Worm (Caenorhabditis elegans): ENCODE data around the gene far-2.

Gene far-2

ce11 chrIII:9045838-9046237, 35.8 kb upstream of the far-2 start, which contains the start of gene R107.2:
TSS of gene R107.2 (minus strand) at chrIII:9045938.
- TF ChIP-seq hrde-1 (tag; optimal IDR thresholded peaks at IDR 0.05; ENCODE audit: borderline replicate concordance) (no peak), F10E7.11 (tag; optimal IDR thresholded peaks at IDR 0.05) (no peak), rec-8 (tag; optimal IDR thresholded peaks at IDR 0.05) (no peak), nhr-80 (tag; optimal IDR thresholded peaks at IDR 0.05) (peak; percentile 29), efl-1 (GFP tag; optimal IDR thresholded peaks at IDR 0.05) (no peak), attf-5 (GFP tag; optimal IDR thresholded peaks at IDR 0.05) (peak; percentile 8)

- TF ChIP-seq F37B4.10 (GFP tag; IDR thresholded peaks at IDR 0.05) (no peak), lin-40 (tag; optimal IDR thresholded peaks at IDR 0.05) (no peak), tlf-1 (GFP tag; optimal IDR thresholded peaks at IDR 0.05) (no peak), cebp-1 (GFP tag; IDR thresholded peaks at IDR 0.05) (no peak), cebp-1 (tag; optimal IDR thresholded peaks at IDR 0.05) (no peak), ztf-28 (GFP tag; IDR thresholded peaks at IDR 0.05) (no peak), aptf-2 (GFP tag; conservative IDR thresholded peaks at IDR 0.05) (no peak), unc-62 (GFP tag; optimal IDR thresholded peaks at IDR 0.05) (no peak), F33H1.4 (GFP tag; IDR thresholded peaks at IDR 0.05) (no peak), somi-1 (GFP tag; optimal IDR thresholded peaks at IDR 0.05) (no peak), dpl-1 (GFP tag; optimal IDR thresholded peaks at IDR 0.05) (no peak)
These were observed 34.4 kb upstream of the far-2 start for ce11 chrIII:9047260-9047659.

- TF ChIP-seq lsl-1 (GFP tag; optimal IDR thresholded peaks at IDR 0.05) = no peak
- TF ChIP-seq die-1 (tag; optimal IDR thresholded peaks at IDR 0.05) = no peak
- TF ChIP-seq hsf-1 (GFP tag; IDR thresholded peaks at IDR 0.05) = 0 out of 2 replicates have a peak, but pooled peaks have one; percentile 6
- TF ChIP-seq hlh-12 (tag; optimal IDR thresholded peaks at IDR 0.05) = no peak
These were observed 31.0 kb upstream of the far-2 start, which contains the start of gene ikke-1 for ce11 chrIII:9050600-9050999. TSS of gene ikke-1 (minus strand) at chrIII:9050700.

- TF ChIP-seq athp-1 (tag; optimal IDR thresholded peaks at IDR 0.05) (no peak), snpc-3.4 (tag; optimal IDR thresholded peaks at IDR 0.05) (no peak), nhr-90 (tag; optimal IDR thresholded peaks at IDR 0.05) (peak; percentile 24), ztf-25 (GFP tag; IDR thresholded peaks at IDR 0.05) (no peak), lin-40 (tag; optimal IDR thresholded peaks at IDR 0.05) (peak; percentile 67), ceh-100 (GFP tag; IDR thresholded peaks at IDR 0.05) (no peak; the same call in 1 of the 2 replicates), nfya-2 (GFP tag; IDR thresholded peaks at IDR 0.05) (no peak), ccch-3 (GFP tag; optimal IDR thresholded peaks at IDR 0.05) (no peak), madf-10 (tag; optimal IDR thresholded peaks at IDR 0.05) (peak; percentile 70), ceh-27 (GFP tag; optimal IDR thresholded peaks at IDR 0.05) (peak; percentile 76), aptf-2 (GFP tag; conservative IDR thresholded peaks at IDR 0.05) (no peak), nfya-1 (tag; optimal IDR thresholded peaks at IDR 0.05; ENCODE audit: borderline replicate concordance, insufficient read depth) (no peak), B0035.1 (tag; optimal IDR thresholded peaks at IDR 0.05) (no peak), repo-1 (tag; optimal IDR thresholded peaks at IDR 0.05) (peak; percentile 80), egl-18 (GFP tag; IDR thresholded peaks at IDR 0.05) (no peak), Y53G8AR.9 (GFP tag; conservative IDR thresholded peaks at IDR 0.05) (peak; percentile 84; the same call in 1 of the 2 replicates), F22D6.2 (tag; optimal IDR thresholded peaks at IDR 0.05) (no peak), F39B2.1 (GFP tag; IDR thresholded peaks at IDR 0.05) (no peak), lir-1 (GFP tag; conservative IDR thresholded peaks at IDR 0.05) (peak; percentile 44), mel-28 (tag; optimal IDR thresholded peaks at IDR 0.05; ENCODE audit: borderline replicate concordance) (peak; percentile 72), hsf-1 (GFP tag; IDR thresholded peaks at IDR 0.05) (peak; percentile 79), Y79H2A.3 (GFP tag; conservative IDR thresholded peaks at IDR 0.05) (peak; percentile 72; the same call in 1 of the 2 replicates), sdz-38 (tag; optimal IDR thresholded peaks at IDR 0.05) (no peak), nhr-80 (tag; optimal IDR thresholded peaks at IDR 0.05) (peak; percentile 84), hlh-12 (tag; optimal IDR thresholded peaks at IDR 0.05) (no peak), dox-1 (GFP tag; IDR thresholded peaks at IDR 0.05) (peak; percentile 76), madf-8 (GFP tag; conservative IDR thresholded peaks at IDR 0.05) (no peak)
These were observed 30.5 kb upstream of the far-2 start for ce11 chrIII:9051119-9051597.

Data from whole organism, young adult.